Fruit fly (Drosophila melanogaster) whole organism: ENCODE data around the gene Tango2.

Experiments
- Dll ChIP-seq: fragments of >200 bp; optimal IDR thresholded peaks from 2 replicates; lab custom pipeline; 2017
- usp ChIP-seq: fragments of >200 bp; optimal IDR thresholded peaks from 2 replicates; lab custom pipeline; 2017; ENCODE audit warnings: missing biosample characterization, missing genetic modification characterization, mixed read lengths

DNA sequence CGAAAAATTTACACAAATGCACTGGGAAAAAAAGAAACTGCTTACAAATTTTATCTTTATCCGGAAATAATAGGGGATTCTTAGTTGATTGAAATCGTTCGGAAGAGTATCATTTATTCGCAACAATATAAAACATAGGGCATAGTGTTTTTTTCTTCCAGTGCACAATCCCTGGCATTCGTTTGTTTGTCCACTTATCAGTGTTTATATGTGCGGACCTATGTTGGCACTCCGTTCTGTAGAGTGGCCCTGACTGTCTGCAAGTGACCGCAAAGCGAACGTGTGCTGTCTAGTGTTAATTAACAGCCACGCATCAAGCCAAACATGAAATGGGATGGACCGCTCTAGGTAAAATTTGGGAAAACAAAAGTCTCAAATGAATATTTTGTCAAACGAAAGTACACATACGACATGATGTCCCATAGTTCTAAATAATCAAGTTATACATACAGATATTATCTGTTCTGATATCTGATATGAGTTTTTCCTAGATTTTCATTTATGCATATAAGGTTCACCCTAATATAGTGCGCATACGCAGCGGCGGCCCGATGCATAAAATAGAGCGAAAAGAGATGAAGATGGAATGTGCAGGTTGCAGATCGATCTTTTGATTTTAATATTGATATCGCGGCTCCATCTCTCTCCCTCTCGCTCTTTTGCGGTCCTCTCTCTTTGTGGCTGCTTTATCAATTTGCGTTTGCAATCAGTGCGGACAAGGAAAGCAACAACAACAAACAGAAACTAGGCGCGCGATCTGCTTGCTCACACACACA lies 24.5 kb downstream of the Tango2 start:
- TF ChIP-seq usp (GFP tag; lab: Kevin White, UChicago) (no peak), Dll (lab: Kevin White, UChicago) (no peak)
